Worm (Caenorhabditis elegans) whole organism, late embryonic: Measurements from ENCODE around the gene fbxb-31.

Experiments
- K09A11.1 ChIP-seq: sonication (generic microtip); optimal IDR thresholded peaks from 2 replicates; lab custom pipeline; 2017; ENCODE audit warnings: antibody characterized with exemption, mild to moderate bottlenecking, missing genetic modification characterization, missing compliant biosample characterization; ENCODE audit not compliant: insufficient read depth
- ama-1 ChIP-seq: fragments of 150-350 bp; optimal IDR thresholded peaks from 2 replicates; lab custom pipeline; 2014
- ceh-14 ChIP-seq: sonication (generic microtip); optimal IDR thresholded peaks from 2 replicates; lab custom pipeline; 2016; ENCODE audit warnings: missing genotype, missing genetic modification characterization, missing compliant biosample characterization
- dve-1 ChIP-seq: sonication (generic microtip); optimal IDR thresholded peaks from 2 replicates; lab custom pipeline; 2017; ENCODE audit warnings: antibody characterized with exemption, mild to moderate bottlenecking, missing genetic modification characterization, missing compliant biosample characterization
- fkh-10 ChIP-seq: fragments of 150-350 bp; optimal IDR thresholded peaks from 2 replicates; lab custom pipeline; 2014; ENCODE audit warnings: missing biosample characterization, missing genetic modification reagents, missing genetic modification characterization
- gmeb-2 ChIP-seq: sonication (generic microtip); optimal IDR thresholded peaks from 2 replicates; lab custom pipeline; 2016; ENCODE audit warnings: missing genetic modification characterization, inconsistent platforms, missing compliant biosample characterization
- hlh-13 ChIP-seq: fragments of 200-800 bp; sonication (Bioruptor generic); optimal IDR thresholded peaks from 2 replicates; lab custom pipeline; 2018; ENCODE audit warnings: mild to moderate bottlenecking, missing genetic modification characterization, missing compliant biosample characterization
- nfya-1 ChIP-seq: sonication (generic microtip); optimal IDR thresholded peaks from 2 replicates; lab custom pipeline; 2017; ENCODE audit warnings: missing genetic modification characterization, mild to moderate bottlenecking, missing compliant biosample characterization, antibody characterized with exemption, moderate library complexity
- nhr-11 ChIP-seq: fragments of 150-350 bp; optimal IDR thresholded peaks from 2 replicates; lab custom pipeline; 2014; ENCODE audit warnings: missing biosample characterization, missing genetic modification characterization
- sox-2 ChIP-seq: fragments of 200-800 bp; sonication (Bioruptor generic); IDR thresholded peaks from 2 replicates; pipeline ENCODE4 v1.3.6; 2022; ENCODE audit warnings: missing genetic modification reagents, missing genetic modification characterization, missing compliant biosample characterization
- unc-86 ChIP-seq: sonication (generic microtip); optimal IDR thresholded peaks from 2 replicates; lab custom pipeline; 2016; ENCODE audit warnings: missing genetic modification characterization, missing compliant biosample characterization

ce11 chrII:3630810-3631209, 8.3 kb downstream of the fbxb-31 start, which contains the start of gene M151.2:
- TF ChIP-seq K09A11.1 (tag; lab: Kevin White, UChicago) (no peak), nhr-11 (tag; lab: Kevin White, UChicago) (no peak), gmeb-2 (no peak), ceh-14 (tag; lab: Kevin White, UChicago) (no peak), ama-1 (lab: Kevin White, UChicago) (no peak), fkh-10 (GFP tag; lab: Kevin White, UChicago) (no peak), nfya-1 (tag; lab: Kevin White, UChicago) (no peak), sox-2 (GFP tag; lab: Robert Waterston, UW) (no peak), hlh-13 (GFP tag; lab: Kevin White, UChicago) (no peak), dve-1 (tag; lab: Kevin White, UChicago) (no peak), unc-86 (tag; lab: Kevin White, UChicago) (no peak)
